Fruit fly (Drosophila melanogaster): ENCODE data around the gene Sirup.

Gene Sirup

dm6 chr2L:7984889-7985514 is 13.7 kb upstream of the Sirup start (continued):
- TF ChIP-seq CG4318 (GFP tag; optimal IDR thresholded peaks at IDR 0.05): peak; percentile 15
- peak; percentile 53 for TF ChIP-seq Ets96B (tag; optimal IDR thresholded peaks at IDR 0.05)
- no peak for TF ChIP-seq fd59A (GFP tag; optimal IDR thresholded peaks at IDR 0.05)
- peak; percentile 40 for TF ChIP-seq Eip93F (GFP tag; optimal IDR thresholded peaks at IDR 0.05)
- no peak for TF ChIP-seq Sox15 (GFP tag; optimal IDR thresholded peaks at IDR 0.05)
- no peak for TF ChIP-seq eg (GFP tag; IDR thresholded peaks at IDR 0.05)
- peak; percentile 65 for TF ChIP-seq CG15336 (GFP tag; IDR thresholded peaks at IDR 0.05)
- TF ChIP-seq achi (GFP tag; optimal IDR thresholded peaks at IDR 0.05): peak; percentile 53
- TF ChIP-seq CG3919 (GFP tag; optimal IDR thresholded peaks at IDR 0.05): peak; percentile 67
- TF ChIP-seq CG10631 (GFP tag; optimal IDR thresholded peaks at IDR 0.05): peak; percentile 29
- TF ChIP-seq CG11294 (GFP tag; IDR thresholded peaks at IDR 0.05): no peak
- peak; percentile 93 for TF ChIP-seq Eip78C (GFP tag)
- peak; percentile 53 for TF ChIP-seq CG31627 (GFP tag; optimal IDR thresholded peaks at IDR 0.05)
- peak; percentile 43 for TF ChIP-seq fd85E (GFP tag; optimal IDR thresholded peaks at IDR 0.05)
- TF ChIP-seq Hr39 (GFP tag; optimal IDR thresholded peaks at IDR 0.05): peak; percentile 44
- peak; percentile 70 for TF ChIP-seq net (GFP tag; optimal IDR thresholded peaks at IDR 0.05)
- TF ChIP-seq CG10669 (GFP tag; optimal IDR thresholded peaks at IDR 0.05): peak; percentile 60
- peak; percentile 32 for TF ChIP-seq CG9139 (GFP tag; optimal IDR thresholded peaks at IDR 0.05)
- TF ChIP-seq acj6 (GFP tag; optimal IDR thresholded peaks at IDR 0.05): peak; percentile 64
- peak; percentile 8 for TF ChIP-seq spab (GFP tag; optimal IDR thresholded peaks at IDR 0.05)
- peak; percentile 56 for TF ChIP-seq CG6808 (GFP tag; optimal IDR thresholded peaks at IDR 0.05)
- peak; percentile 50 for TF ChIP-seq CG3032 (tag; optimal IDR thresholded peaks at IDR 0.05)
- peak; percentile 35 for TF ChIP-seq CG6276 (GFP tag; optimal IDR thresholded peaks at IDR 0.05)
- peak; percentile 90 for TF ChIP-seq svp (GFP tag)
- TF ChIP-seq Sox14 (GFP tag; optimal IDR thresholded peaks at IDR 0.05): peak; percentile 73
- TF ChIP-seq fkh (GFP tag; optimal IDR thresholded peaks at IDR 0.05): peak; percentile 22
- TF ChIP-seq CG6854 (GFP tag; optimal IDR thresholded peaks at IDR 0.05): peak; percentile 42
- peak; percentile 67 for TF ChIP-seq esn (GFP tag; optimal IDR thresholded peaks at IDR 0.05)
- peak; percentile 68 for TF ChIP-seq Hr4 (GFP tag; optimal IDR thresholded peaks at IDR 0.05)
- peak; percentile 34 to 58 for TF ChIP-seq ss (GFP tag; optimal IDR thresholded peaks at IDR 0.05)
- peak; percentile 70 for TF ChIP-seq CG32006 (GFP tag; optimal IDR thresholded peaks at IDR 0.05)
- peak; percentile 77; the same call in 2 of the 3 replicates for TF ChIP-seq CG6163 (GFP tag; IDR thresholded peaks at IDR 0.05)
- TF ChIP-seq CG34406 (GFP tag; optimal IDR thresholded peaks at IDR 0.05): peak; percentile 45
- TF ChIP-seq dsx (GFP tag; optimal IDR thresholded peaks at IDR 0.05; ENCODE audit: poor library complexity, severe bottlenecking): peak; percentile 58
- no peak for TF ChIP-seq CG11762 (GFP tag; optimal IDR thresholded peaks at IDR 0.05; ENCODE audit: insufficient read depth)

DNA sequence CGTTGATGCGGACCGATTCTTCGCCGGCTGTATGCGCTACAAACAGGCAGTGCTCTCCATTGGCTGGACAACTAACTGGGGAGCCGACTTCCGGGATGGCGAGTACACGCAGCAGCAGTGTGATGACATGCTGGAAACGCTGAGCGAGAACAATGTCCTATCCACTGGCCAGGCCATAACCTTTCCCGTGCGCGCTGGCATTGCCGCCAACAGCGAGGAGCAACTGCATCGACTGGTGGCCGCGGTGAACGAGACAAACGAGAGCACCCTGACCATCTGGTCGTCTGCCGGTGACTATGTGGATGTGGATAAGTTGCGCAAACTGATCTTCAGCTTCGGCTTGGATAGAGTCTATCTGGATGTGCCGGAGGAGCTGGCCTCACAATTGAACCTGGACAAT is 12.5 kb upstream of the Sirup start:
- TF ChIP-seq svp (GFP tag): peak; percentile 11
- no peak for TF ChIP-seq CG6163 (GFP tag; IDR thresholded peaks at IDR 0.05)
- no peak for TF ChIP-seq Hr39 (GFP tag; optimal IDR thresholded peaks at IDR 0.05)

DNA sequence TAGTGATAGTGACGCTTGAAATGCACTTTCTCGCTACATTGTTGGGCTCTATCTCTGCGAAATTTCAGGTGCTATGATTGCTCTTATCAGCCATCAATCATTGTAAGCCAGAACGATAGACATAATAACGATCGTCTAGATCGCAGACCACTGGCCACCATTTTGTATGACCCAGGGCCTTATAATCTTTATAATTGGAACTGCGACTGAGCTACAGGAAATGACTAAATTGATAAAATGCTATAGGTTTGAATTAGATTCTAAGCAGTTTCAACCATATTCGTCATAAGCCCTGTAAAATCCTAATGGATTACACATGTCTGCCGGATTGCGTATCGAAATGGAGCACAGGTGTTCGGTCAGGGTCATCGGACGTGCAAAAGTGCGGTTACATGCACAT is 8.8 kb upstream of the Sirup start:
- TF ChIP-seq CG4318 (GFP tag; optimal IDR thresholded peaks at IDR 0.05): no peak
- peak; percentile 9 for TF ChIP-seq vri (GFP tag; optimal IDR thresholded peaks at IDR 0.05)

- TF ChIP-seq Eip78C (GFP tag) (peak; percentile 48), Ets21C (GFP tag; optimal IDR thresholded peaks at IDR 0.05) (no peak)
These were observed 7.9 kb upstream of the Sirup start for dm6 chr2L:7990720-7991119.
